Fruit fly (Drosophila melanogaster): Measurements from ENCODE around the gene CG18666.

The CG18666 gene

DNA sequence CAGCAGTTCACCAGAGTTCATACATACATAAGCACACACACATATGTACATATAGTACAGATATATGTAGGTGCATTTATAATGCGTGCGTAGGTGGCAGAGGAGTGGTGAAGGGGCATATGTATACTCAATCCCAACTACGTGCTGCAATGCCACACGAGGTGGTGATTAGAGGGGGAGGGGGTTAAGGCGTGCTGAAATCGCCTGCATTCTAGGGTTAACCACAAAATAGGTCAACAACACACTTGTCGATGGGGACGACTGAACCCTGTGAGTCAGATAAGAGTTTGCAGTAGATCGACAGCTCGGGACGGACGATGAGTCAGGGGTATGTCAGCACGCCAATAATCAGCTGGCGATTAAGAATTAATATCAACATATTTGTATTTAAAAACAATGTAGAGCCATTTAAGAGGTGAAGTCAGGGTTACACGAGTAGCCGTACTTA is 10.9 kb downstream of the CG18666 start:
- TF ChIP-seq CG3163 (GFP tag; optimal IDR thresholded peaks at IDR 0.05) (peak; percentile 35), CG12769 (tag; optimal IDR thresholded peaks at IDR 0.05) (peak; percentile 11), ase (GFP tag; IDR thresholded peaks at IDR 0.05) (no peak), HLHmδ (GFP tag; optimal IDR thresholded peaks at IDR 0.05) (peak; percentile 6), CG15601 (tag; optimal IDR thresholded peaks at IDR 0.05) (no peak), MTF-1 (GFP tag; optimal IDR thresholded peaks at IDR 0.05; ENCODE audit: borderline replicate concordance) (no peak), NFAT (GFP tag; IDR thresholded peaks at IDR 0.05) (no peak), chif (GFP tag; optimal IDR thresholded peaks at IDR 0.05) (no peak), crol (GFP tag; IDR thresholded peaks at IDR 0.05) (peak; percentile 79), seq (GFP tag; IDR thresholded peaks at IDR 0.05) (no peak), kni (GFP tag; optimal IDR thresholded peaks at IDR 0.05) (peak; percentile 26), Trl (optimal IDR thresholded peaks at IDR 0.05) (no peak), Trl (GFP tag; optimal IDR thresholded peaks at IDR 0.05) (no peak), kay (GFP tag; optimal IDR thresholded peaks at IDR 0.05) (no peak), sd (tag; optimal IDR thresholded peaks at IDR 0.05) (peak; percentile 38), Bdp1 (GFP tag; optimal IDR thresholded peaks at IDR 0.05) (no peak), CG11504 (tag; optimal IDR thresholded peaks at IDR 0.05) (no peak), CG9437 (GFP tag; optimal IDR thresholded peaks at IDR 0.05) (no peak), lab (GFP tag; optimal IDR thresholded peaks at IDR 0.05) (no peak), Hr78 (GFP tag; optimal IDR thresholded peaks at IDR 0.05) (peak in 1 of 2 experiments; percentile 96)

DNA sequence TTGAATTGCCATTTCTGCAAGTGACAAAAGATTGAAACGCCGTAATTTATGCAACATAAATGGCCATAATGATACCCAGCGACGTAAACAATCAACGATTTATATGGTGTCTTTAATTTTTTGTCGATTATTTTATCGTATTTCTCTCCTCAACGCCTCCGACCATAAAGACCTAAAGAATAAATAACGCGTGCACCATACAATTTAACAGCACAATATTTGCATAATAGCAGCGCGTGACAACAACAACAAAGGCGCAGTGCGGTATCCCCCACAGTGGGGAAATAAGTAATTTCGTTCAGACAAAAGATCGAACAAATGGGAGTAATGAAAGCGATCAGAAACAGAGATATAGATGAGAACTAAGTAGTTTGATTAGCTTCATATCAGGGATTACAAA is 11.5 kb downstream of the CG18666 start:
- TF ChIP-seq ara (GFP tag; IDR thresholded peaks at IDR 0.05) (no peak), vvl (GFP tag; IDR thresholded peaks at IDR 0.05) (0 out of 2 replicates have a peak, but pooled peaks have one; percentile 7), eve (GFP tag; optimal IDR thresholded peaks at IDR 0.05) (peak in 1 of 2 experiments; percentile 1), CG4360 (GFP tag; IDR thresholded peaks at IDR 0.05) (peak; percentile 37; the same call in 1 of the 2 replicates), tna (GFP tag; IDR thresholded peaks at IDR 0.05; ENCODE audit: partially characterized antibody) (no peak), gce (GFP tag; IDR thresholded peaks at IDR 0.05) (no peak)

DNA sequence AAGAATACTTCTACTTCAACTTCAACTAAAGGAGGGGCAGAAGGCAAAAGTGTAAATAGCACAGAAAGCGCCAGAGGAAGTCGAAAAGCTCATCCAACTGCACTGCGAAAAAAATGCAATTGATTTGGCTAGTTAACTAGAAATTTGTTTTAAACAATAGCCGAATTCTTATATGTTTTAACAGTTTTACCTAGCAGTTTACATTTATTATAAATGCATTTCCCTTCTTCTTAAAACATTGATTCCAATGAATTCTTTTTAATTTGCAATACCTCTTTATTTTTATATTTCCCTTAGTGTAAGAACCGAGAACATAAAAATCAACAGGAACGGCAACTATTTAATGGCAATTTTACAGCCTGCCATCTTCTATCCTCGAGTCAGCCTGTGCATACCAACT is 13.7 kb downstream of the CG18666 start:
- no peak for TF ChIP-seq CG7357 (GFP tag; IDR thresholded peaks at IDR 0.05)
- no peak for TF ChIP-seq Ssrp (tag; optimal IDR thresholded peaks at IDR 0.05)
- no peak for TF ChIP-seq tgo (GFP tag; IDR thresholded peaks at IDR 0.05)
- TF ChIP-seq Camta (GFP tag; optimal IDR thresholded peaks at IDR 0.05): no peak
- no peak for TF ChIP-seq lov (optimal IDR thresholded peaks at IDR 0.05)
- TF ChIP-seq lov (GFP tag; IDR thresholded peaks at IDR 0.05): no peak
- no peak for TF ChIP-seq Gug (GFP tag; IDR thresholded peaks at IDR 0.05)
- no peak for TF ChIP-seq crc (GFP tag; optimal IDR thresholded peaks at IDR 0.05)

DNA sequence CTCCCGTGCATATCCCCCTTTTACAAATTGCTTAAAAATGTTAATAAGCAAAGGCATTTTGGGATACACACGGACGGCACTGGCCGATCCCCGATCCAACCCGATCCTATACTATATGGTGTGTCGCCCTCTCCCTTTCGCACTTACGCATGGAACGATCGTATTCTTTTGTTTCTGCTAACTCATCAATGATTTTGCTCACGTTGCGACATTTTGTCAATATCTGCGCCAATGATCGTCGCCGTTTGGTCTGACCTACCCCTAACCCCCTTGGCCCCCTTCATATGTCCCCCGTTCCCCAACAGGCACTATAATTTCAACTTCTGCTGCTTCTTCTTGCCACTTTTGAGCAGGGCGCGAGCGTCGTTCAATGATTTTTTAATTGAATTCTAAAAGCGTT is 15.1 kb downstream of the CG18666 start:
- peak; percentile 15 for TF ChIP-seq CG17385 (GFP tag; optimal IDR thresholded peaks at IDR 0.05)
- TF ChIP-seq chinmo (GFP tag; IDR thresholded peaks at IDR 0.05; ENCODE audit: partially characterized antibody): 0 out of 4 replicates have a peak, but pooled peaks have one; percentile 11
- TF ChIP-seq Sox102F (GFP tag; optimal IDR thresholded peaks at IDR 0.05): no peak
- no peak for TF ChIP-seq jumu (GFP tag; optimal IDR thresholded peaks at IDR 0.05)
- TF ChIP-seq BEAF-32 (GFP tag; optimal IDR thresholded peaks at IDR 0.05): no peak
- TF ChIP-seq amos (GFP tag; IDR thresholded peaks at IDR 0.05; ENCODE audit: partially characterized antibody): no peak
- TF ChIP-seq vvl (GFP tag; IDR thresholded peaks at IDR 0.05): peak; percentile 59
- no peak for TF ChIP-seq CG1603 (tag; optimal IDR thresholded peaks at IDR 0.05)
- TF ChIP-seq kni (GFP tag; optimal IDR thresholded peaks at IDR 0.05): peak; percentile 29
- no peak for TF ChIP-seq scrt (GFP tag; optimal IDR thresholded peaks at IDR 0.05)
- peak; percentile 59 for TF ChIP-seq crol (GFP tag; IDR thresholded peaks at IDR 0.05)
- TF ChIP-seq CG8281 (tag; optimal IDR thresholded peaks at IDR 0.05): peak; percentile 52

All from whole organism, embryonic.